Worm (Caenorhabditis elegans) whole organism, late embryonic: ENCODE results near the gene T01G1.2.
"Not testable (repeated sequence)": the region's sequence is repeated elsewhere in the genome, so short reads cannot be mapped to it uniquely, and the experiment has no call there.

ENCODE experiments used
- C38D4.7 ChIP-seq: fragments of 200-800 bp; sonication (Bioruptor generic); optimal IDR thresholded peaks from 2 replicates; lab custom pipeline; 2018; ENCODE audit warnings: mild to moderate bottlenecking, missing genetic modification characterization, moderate library complexity, missing compliant biosample characterization
- Y22D7AL.16 ChIP-seq: sonication (generic microtip); optimal IDR thresholded peaks from 2 replicates; lab custom pipeline; 2016; ENCODE audit warnings: missing genetic modification characterization, missing compliant biosample characterization
- ama-1 ChIP-seq: fragments of 150-350 bp; optimal IDR thresholded peaks from 2 replicates; lab custom pipeline; 2014
- ceh-19 ChIP-seq: fragments of 200-800 bp; sonication (Bioruptor generic); optimal IDR thresholded peaks from 2 replicates; lab custom pipeline; 2018; ENCODE audit warnings: mild to moderate bottlenecking, missing genetic modification characterization, missing compliant biosample characterization
- ceh-31 ChIP-seq: sonication (generic microtip); optimal IDR thresholded peaks from 2 replicates; lab custom pipeline; 2016; ENCODE audit warnings: missing genetic modification characterization, missing compliant biosample characterization
- ceh-45 ChIP-seq: fragments of 200-800 bp; sonication (Bioruptor generic); IDR thresholded peaks from 2 replicates; pipeline ENCODE4 v1.3.6; 2022; ENCODE audit warnings: missing genetic modification reagents, missing genetic modification characterization, missing compliant biosample characterization
- che-1 ChIP-seq: sonication (generic microtip); optimal IDR thresholded peaks from 2 replicates; lab custom pipeline; 2016; ENCODE audit warnings: mild to moderate bottlenecking, missing genetic modification characterization, missing compliant biosample characterization
- fkh-10 ChIP-seq: fragments of 150-350 bp; optimal IDR thresholded peaks from 2 replicates; lab custom pipeline; 2014; ENCODE audit warnings: missing biosample characterization, missing genetic modification reagents, missing genetic modification characterization
- fkh-6 ChIP-seq: sonication (generic microtip); optimal IDR thresholded peaks from 2 replicates; lab custom pipeline; 2016; ENCODE audit warnings: missing genetic modification characterization, missing compliant biosample characterization
- madf-2 ChIP-seq: sonication (generic microtip); optimal IDR thresholded peaks from 2 replicates; lab custom pipeline; 2017; ENCODE audit warnings: missing genetic modification characterization, missing compliant biosample characterization
- mec-3 ChIP-seq: sonication (generic microtip); optimal IDR thresholded peaks from 2 replicates; lab custom pipeline; 2016; ENCODE audit warnings: borderline replicate concordance, missing genetic modification characterization, missing compliant biosample characterization
- pha-4 ChIP-seq: fragments of 150-350 bp; optimal IDR thresholded peaks from 2 replicates; lab custom pipeline; 2018; ENCODE audit warnings: missing biosample characterization, missing genetic modification reagents, missing genetic modification characterization
- ref-2 ChIP-seq: sonication (generic microtip); optimal IDR thresholded peaks from 2 replicates; lab custom pipeline; 2016; ENCODE audit warnings: missing genetic modification characterization, missing compliant biosample characterization
- syd-9 ChIP-seq: sonication (generic microtip); optimal IDR thresholded peaks from 2 replicates; lab custom pipeline; 2016; ENCODE audit warnings: mild to moderate bottlenecking, missing genetic modification characterization, moderate library complexity, missing compliant biosample characterization

ce11 chrIV:11398267-11398825 lies 44.1 kb downstream of the T01G1.2 start, which contains the start of gene dsl-6:
- not testable (repeated sequence) for TF ChIP-seq madf-2 (tag; lab: Kevin White, UChicago); ama-1; ref-2; ceh-19 (GFP tag; lab: Kevin White, UChicago); ceh-45 (GFP tag; lab: Robert Waterston, UW); mec-3; pha-4 (tag; lab: Kevin White, UChicago); C38D4.7 (GFP tag; lab: Kevin White, UChicago); fkh-10 (GFP tag; lab: Kevin White, UChicago); che-1 (tag; lab: Kevin White, UChicago); syd-9 (tag; lab: Kevin White, UChicago); ceh-31 (tag; lab: Kevin White, UChicago); fkh-6 (tag; lab: Kevin White, UChicago); Y22D7AL.16 (tag; lab: Kevin White, UChicago)
